Worm (Caenorhabditis elegans): ENCODE results near the gene K10H10.12.

DNA sequence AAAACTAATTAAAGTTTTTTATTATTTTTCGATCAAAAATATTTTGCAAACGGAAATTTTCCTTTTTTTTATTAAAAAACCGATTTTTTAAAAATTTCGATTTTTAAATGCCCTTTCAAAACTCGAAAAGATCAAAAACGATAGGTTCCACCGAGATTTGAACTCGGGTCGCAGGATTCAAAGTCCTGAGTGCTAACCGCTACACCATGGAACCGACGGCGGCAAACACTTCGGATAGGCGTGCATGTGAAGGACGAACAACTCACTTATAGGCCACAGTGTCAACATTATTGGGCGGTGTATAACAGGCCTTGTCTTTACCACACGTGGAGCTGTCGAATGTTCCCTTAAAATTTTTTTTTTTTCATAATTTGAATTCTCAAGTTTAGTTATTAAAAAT lies 31.4 kb downstream of the K10H10.12 start:
- TF ChIP-seq pax-3 (tag; optimal IDR thresholded peaks at IDR 0.05): no peak
- no peak for TF ChIP-seq vab-15 (tag; optimal IDR thresholded peaks at IDR 0.05)
- no peak for TF ChIP-seq ceh-8 (GFP tag; optimal IDR thresholded peaks at IDR 0.05)
